Fruit fly (Drosophila melanogaster) whole organism, pupa: ENCODE measurements around the gene Ac76E.

ENCODE experiments used
- CG10348 ChIP-seq: fragments of 200-800 bp; sonication (Bioruptor generic); IDR thresholded peaks from 2 replicates; pipeline ENCODE4 v1.3.6; 2022; ENCODE audit warnings: missing biosample characterization, missing genetic modification characterization
- CG12605 ChIP-seq: fragments of 200-800 bp; sonication (Bioruptor generic); IDR thresholded peaks from 2 replicates; pipeline ENCODE4 v1.3.6; 2022; ENCODE audit warnings: missing biosample characterization, missing genetic modification characterization
- CG13204 ChIP-seq: fragments of 200-800 bp; sonication (Bioruptor generic); optimal IDR thresholded peaks from 2 replicates; lab custom pipeline; 2018; ENCODE audit warnings: missing biosample characterization, mild to moderate bottlenecking, missing genetic modification characterization, moderate library complexity
- CG14655 ChIP-seq: fragments of 200-800 bp; sonication (Bioruptor generic); optimal IDR thresholded peaks from 3 replicates; lab custom pipeline; 2017; ENCODE audit warnings: mild to moderate bottlenecking, missing biosample characterization, missing genetic modification reagents, missing genetic modification characterization
- CG15710 ChIP-seq: fragments of 200-800 bp; sonication (Bioruptor generic); optimal IDR thresholded peaks from 2 replicates; lab custom pipeline; 2018; ENCODE audit warnings: missing biosample characterization, mild to moderate bottlenecking, missing genetic modification characterization, moderate library complexity
- CG17806 ChIP-seq: fragments of 200-800 bp; sonication (Bioruptor generic); optimal IDR thresholded peaks from 2 replicates; lab custom pipeline; 2018; ENCODE audit warnings: missing biosample characterization, mild to moderate bottlenecking, missing genetic modification characterization, moderate library complexity
- CG32121 ChIP-seq: fragments of 200-800 bp; sonication (Bioruptor generic); IDR thresholded peaks from 2 replicates; pipeline ENCODE4 v1.3.6; 2022; ENCODE audit warnings: missing biosample characterization, missing genetic modification characterization
- CG34367 ChIP-seq: fragments of 200-800 bp; sonication (Bioruptor generic); optimal IDR thresholded peaks from 2 replicates; lab custom pipeline; 2018; ENCODE audit warnings: missing biosample characterization, mild to moderate bottlenecking, missing genetic modification characterization
- CG4496 ChIP-seq: fragments of 200-800 bp; sonication (Bioruptor generic); IDR thresholded peaks from 3 replicates; pipeline ENCODE4 v1.3.6; 2022; ENCODE audit warnings: missing biosample characterization, missing genetic modification characterization
- CG8159 ChIP-seq: fragments of 200-800 bp; sonication (Bioruptor generic); optimal IDR thresholded peaks from 3 replicates; lab custom pipeline; 2018; ENCODE audit warnings: missing biosample characterization, mild to moderate bottlenecking, missing genetic modification characterization, moderate library complexity
- CG8301 ChIP-seq: fragments of 200-800 bp; sonication (Bioruptor generic); optimal IDR thresholded peaks from 2 replicates; lab custom pipeline; 2018; ENCODE audit warnings: missing biosample characterization, mild to moderate bottlenecking, missing genetic modification characterization
- CG9948 ChIP-seq: fragments of 200-800 bp; sonication (Bioruptor generic); optimal IDR thresholded peaks from 2 replicates; lab custom pipeline; 2018; ENCODE audit warnings: missing biosample characterization, mild to moderate bottlenecking, missing genetic modification characterization, moderate library complexity
- D1 ChIP-seq: fragments of 200-800 bp; sonication (Bioruptor generic); optimal IDR thresholded peaks from 2 replicates; lab custom pipeline; 2018; ENCODE audit warnings: missing biosample characterization, mild to moderate bottlenecking, missing genetic modification characterization, moderate library complexity
- EcR ChIP-seq: fragments of 200-800 bp; sonication (Bioruptor generic); optimal IDR thresholded peaks from 3 replicates; lab custom pipeline; 2019; ENCODE audit warnings: missing biosample characterization, missing genetic modification characterization, mild to moderate bottlenecking, moderate library complexity, missing genetic modification reagents
- Ets98B ChIP-seq: fragments of 200-800 bp; sonication (Bioruptor generic); IDR thresholded peaks from 2 replicates; pipeline ENCODE4 v1.3.6; 2022; ENCODE audit warnings: missing biosample characterization, missing genetic modification characterization
- Pif1A ChIP-seq: fragments of 200-800 bp; sonication (Bioruptor generic); optimal IDR thresholded peaks from 3 replicates; lab custom pipeline; 2016; ENCODE audit warnings: missing biosample characterization, missing genetic modification characterization
- Pif1B ChIP-seq: fragments of 200-800 bp; sonication (Bioruptor generic); optimal IDR thresholded peaks from 3 replicates; lab custom pipeline; 2016; ENCODE audit warnings: missing biosample characterization, missing genetic modification characterization
- Snoo ChIP-seq: fragments of 200-800 bp; sonication (Bioruptor generic); optimal IDR thresholded peaks from 3 replicates; lab custom pipeline; 2017; ENCODE audit warnings: missing biosample characterization, mild to moderate bottlenecking, missing genetic modification characterization, inconsistent platforms
- fd96Ca ChIP-seq: fragments of 200-800 bp; sonication (Bioruptor generic); IDR thresholded peaks from 3 replicates; pipeline ENCODE4 v1.3.6; 2022; ENCODE audit warnings: missing biosample characterization, missing genetic modification characterization
- gl ChIP-seq: fragments of 200-800 bp; sonication (Bioruptor generic); optimal IDR thresholded peaks from 2 replicates; lab custom pipeline; 2018; ENCODE audit warnings: missing biosample characterization, mild to moderate bottlenecking, missing genetic modification characterization
- rn ChIP-seq: fragments of 200-800 bp; sonication (Bioruptor generic); IDR thresholded peaks from 2 replicates; pipeline ENCODE4 v1.3.6; 2022; ENCODE audit warnings: missing biosample characterization, missing genetic modification characterization

Gene Ac76E

dm6 chr3L:19939024-19939423, at the start of gene Ac76E:
Gene Ac76E, plus strand, starts transcription at chr3L:19939287.
- TF ChIP-seq Ets98B (peak; percentile 30; the same call in 1 of the 2 replicates), Pif1B (GFP tag; lab: Kevin White, UChicago) (no peak), CG9948 (tag; lab: Kevin White, UChicago) (no peak), CG32121 (peak; percentile 16; the same call in 1 of the 2 replicates), CG12605 (GFP tag; lab: Robert Waterston, UW) (peak; percentile 52), rn (no peak)

dm6 chr3L:19895556-19895995, 43.5 kb upstream of the Ac76E start:
- TF ChIP-seq CG13204 (GFP tag; lab: Kevin White, UChicago): peak; percentile 60
- TF ChIP-seq CG32121: peak; percentile 45; the same call in 1 of the 2 replicates
- TF ChIP-seq CG15710 (tag; lab: Kevin White, UChicago): peak; percentile 6
- TF ChIP-seq CG34367 (tag; lab: Kevin White, UChicago): no peak
- TF ChIP-seq CG9948 (tag; lab: Kevin White, UChicago): no peak
- TF ChIP-seq CG4496 (GFP tag; lab: Robert Waterston, UW): peak; percentile 48; the same call in 1 of the 3 replicates
- peak; percentile 66; the same call in 1 of the 3 replicates for TF ChIP-seq fd96Ca (GFP tag; lab: Robert Waterston, UW)
- no peak for TF ChIP-seq Snoo (tag; lab: Kevin White, UChicago)
- TF ChIP-seq CG10348 (GFP tag; lab: Robert Waterston, UW): no peak
- TF ChIP-seq D1 (tag; lab: Kevin White, UChicago): no peak
- TF ChIP-seq CG8159 (tag; lab: Kevin White, UChicago): no peak
- no peak for TF ChIP-seq rn
- TF ChIP-seq CG17806 (tag; lab: Kevin White, UChicago): no peak
- peak; percentile 90 for TF ChIP-seq EcR (GFP tag; lab: Kevin White, UChicago)
- TF ChIP-seq Pif1A (GFP tag; lab: Kevin White, UChicago): no peak
- TF ChIP-seq CG12605 (GFP tag; lab: Robert Waterston, UW): peak; percentile 25; the same call in 1 of the 2 replicates
- no peak for TF ChIP-seq Pif1B (GFP tag; lab: Kevin White, UChicago)
- peak; percentile 45; the same call in 1 of the 2 replicates for TF ChIP-seq Ets98B
- no peak for TF ChIP-seq CG14655 (GFP tag; lab: Kevin White, UChicago)
- TF ChIP-seq gl (tag; lab: Kevin White, UChicago): peak; percentile 47
- TF ChIP-seq CG8301 (tag; lab: Kevin White, UChicago): no peak

- no peak for TF ChIP-seq CG14655 (GFP tag; lab: Kevin White, UChicago)
- TF ChIP-seq CG12605 (GFP tag; lab: Robert Waterston, UW): peak; percentile 7; the same call in 1 of the 2 replicates
- no peak for TF ChIP-seq Snoo (tag; lab: Kevin White, UChicago)
- 0 out of 3 replicates have a peak, but pooled peaks have one; percentile 11 for TF ChIP-seq CG4496 (GFP tag; lab: Robert Waterston, UW)
- TF ChIP-seq, all 21 proteins: peak for 2
These were observed 42.7 kb upstream of the Ac76E start for dm6 chr3L:19896280-19896891.

- TF ChIP-seq CG14655 (GFP tag; lab: Kevin White, UChicago) (peak; percentile 66), CG10348 (GFP tag; lab: Robert Waterston, UW) (no peak), Pif1B (GFP tag; lab: Kevin White, UChicago) (peak; percentile 6), CG8159 (tag; lab: Kevin White, UChicago) (peak; percentile 44), D1 (tag; lab: Kevin White, UChicago) (no peak), CG4496 (GFP tag; lab: Robert Waterston, UW) (peak; percentile 63), CG15710 (tag; lab: Kevin White, UChicago) (peak; percentile 40), Snoo (tag; lab: Kevin White, UChicago) (no peak), rn (no peak), EcR (GFP tag; lab: Kevin White, UChicago) (peak; percentile 74), fd96Ca (GFP tag; lab: Robert Waterston, UW) (peak; percentile 55; the same call in 2 of the 3 replicates), gl (tag; lab: Kevin White, UChicago) (peak; percentile 49), CG32121 (peak; percentile 58), Ets98B (peak; percentile 62), CG9948 (tag; lab: Kevin White, UChicago) (peak; percentile 16), CG13204 (GFP tag; lab: Kevin White, UChicago) (peak; percentile 45), Pif1A (GFP tag; lab: Kevin White, UChicago) (peak; percentile 12), CG12605 (GFP tag; lab: Robert Waterston, UW) (peak; percentile 75), CG17806 (tag; lab: Kevin White, UChicago) (peak; percentile 3), CG8301 (tag; lab: Kevin White, UChicago) (peak; percentile 52), CG34367 (tag; lab: Kevin White, UChicago) (peak; percentile 40)
These were observed 42.0 kb upstream of the Ac76E start for dm6 chr3L:19896892-19897684.

- no peak for TF ChIP-seq CG34367 (tag; lab: Kevin White, UChicago)
- TF ChIP-seq gl (tag; lab: Kevin White, UChicago): no peak
These were observed 41.4 kb upstream of the Ac76E start for dm6 chr3L:19897685-19898009.
